Worm (Caenorhabditis elegans) whole organism, mixed stage, embryonic: ENCODE measurements around the gene pat-2.

Source experiments
- snpc-4 ChIP-seq: fragments of 150-350 bp; optimal IDR thresholded peaks from 2 replicates; lab custom pipeline; 2014; ENCODE audit warnings: missing biosample characterization, missing genetic modification characterization
- ztf-11 ChIP-seq: fragments of 150-350 bp; optimal IDR thresholded peaks from 2 replicates; lab custom pipeline; 2014; ENCODE audit warnings: missing biosample characterization, missing genetic modification characterization

DNA sequence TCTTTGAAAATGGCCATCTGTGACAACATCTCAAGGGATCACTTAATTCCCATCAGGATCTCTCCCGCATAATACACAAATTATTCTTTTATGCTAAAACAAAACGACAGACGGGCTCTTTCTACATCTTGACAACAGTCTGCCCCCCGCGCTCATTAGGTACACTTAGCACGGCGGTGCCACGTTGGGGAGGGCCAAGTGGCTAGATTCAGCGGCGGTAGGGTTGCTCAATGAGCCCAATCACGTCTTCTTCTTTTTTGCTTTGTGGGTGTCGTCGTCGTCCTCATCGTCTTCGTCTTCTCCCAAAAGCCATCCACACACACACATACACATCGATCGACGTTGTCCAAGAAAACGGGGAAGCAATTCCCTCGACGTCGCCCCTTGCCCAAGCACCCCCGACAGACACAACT is 54.4 kb downstream of the pat-2 start:
- no peak for TF ChIP-seq snpc-4 (tag; lab: Kevin White, UChicago)
- TF ChIP-seq ztf-11 (tag; lab: Kevin White, UChicago), result no peak
